Fruit fly (Drosophila melanogaster) whole organism, embryonic: ENCODE results near the gene stet.
A peak's percentile ranks its signal among the peaks of the same experiment; 100 is the strongest.

Experiments
- CG10565 ChIP-seq: fragments of 200-800 bp; sonication (Bioruptor generic); optimal IDR thresholded peaks from 3 replicates; lab custom pipeline; 2016; ENCODE audit warnings: missing biosample characterization, mild to moderate bottlenecking, missing genetic modification characterization
- CG11247 ChIP-seq: fragments of 200-800 bp; sonication (Bioruptor generic); IDR thresholded peaks from 2 replicates; pipeline ENCODE4 v1.3.6; 2022; ENCODE audit warnings: missing biosample characterization, missing genetic modification characterization
- CG1233 ChIP-seq: fragments of 200-800 bp; sonication (Bioruptor generic); optimal IDR thresholded peaks from 4 replicates; lab custom pipeline; 2018; ENCODE audit warnings: missing biosample characterization, mild to moderate bottlenecking, missing genetic modification characterization
- CG14050 ChIP-seq: fragments of 200-800 bp; sonication (Bioruptor generic); IDR thresholded peaks from 3 replicates; pipeline ENCODE4 v1.3.6; 2022; ENCODE audit warnings: missing biosample characterization, missing genetic modification characterization
- CG15696 ChIP-seq: fragments of 200-800 bp; sonication (Bioruptor generic); optimal IDR thresholded peaks from 2 replicates; lab custom pipeline; 2019; ENCODE audit warnings: missing biosample characterization, mild to moderate bottlenecking, missing genetic modification characterization, moderate library complexity
- CG16813 ChIP-seq: fragments of 200-800 bp; sonication (Bioruptor generic); IDR thresholded peaks from 3 replicates; pipeline ENCODE4 v1.3.6; 2022; ENCODE audit warnings: missing biosample characterization, missing genetic modification characterization; ENCODE audit not compliant: partially characterized antibody
- CG17802 ChIP-seq: fragments of 200-800 bp; sonication (Bioruptor generic); optimal IDR thresholded peaks from 2 replicates; lab custom pipeline; 2018; ENCODE audit warnings: missing biosample characterization, mild to moderate bottlenecking, missing genetic modification characterization, moderate library complexity
- CG18262 ChIP-seq: fragments of 200-800 bp; optimal IDR thresholded peaks from 3 replicates; lab custom pipeline; 2019; ENCODE audit warnings: missing biosample characterization, mild to moderate bottlenecking, missing genetic modification characterization, moderate library complexity
- CG2129 ChIP-seq: fragments of 200-800 bp; sonication (Bioruptor generic); IDR thresholded peaks from 2 replicates; pipeline ENCODE4 v1.3.6; 2022; ENCODE audit warnings: missing biosample characterization, missing genetic modification characterization; ENCODE audit not compliant: partially characterized antibody
- CG2678 ChIP-seq: fragments of 200-800 bp; sonication (Bioruptor generic); optimal IDR thresholded peaks from 3 replicates; lab custom pipeline; 2019; ENCODE audit warnings: missing biosample characterization, mild to moderate bottlenecking, missing genetic modification characterization, moderate library complexity
- CG30403 ChIP-seq: fragments of 200-800 bp; sonication (Bioruptor generic); optimal IDR thresholded peaks from 3 replicates; lab custom pipeline; 2016; ENCODE audit warnings: missing biosample characterization, missing genetic modification characterization
- CG3281 ChIP-seq: fragments of 200-800 bp; sonication (Bioruptor generic); optimal IDR thresholded peaks from 3 replicates; lab custom pipeline; 2017; ENCODE audit warnings: missing biosample characterization, mild to moderate bottlenecking, missing genetic modification characterization
- CG3838 ChIP-seq: fragments of 200-800 bp; sonication (Bioruptor generic); optimal IDR thresholded peaks from 3 replicates; lab custom pipeline; 2016; ENCODE audit warnings: missing biosample characterization, missing genetic modification characterization
- CG4360 ChIP-seq: fragments of 200-800 bp; sonication (Bioruptor generic); IDR thresholded peaks from 2 replicates; pipeline ENCODE4 v1.3.6; 2022; ENCODE audit warnings: missing biosample characterization, missing genetic modification characterization
- CG6683 ChIP-seq: fragments of 200-800 bp; sonication (Bioruptor generic); optimal IDR thresholded peaks from 2 replicates; lab custom pipeline; 2017; ENCODE audit warnings: missing biosample characterization, mild to moderate bottlenecking, missing genetic modification characterization, missing genetic modification reagents
- CG6765 ChIP-seq: fragments of 200-800 bp; sonication (Bioruptor generic); optimal IDR thresholded peaks from 3 replicates; lab custom pipeline; 2017; ENCODE audit warnings: missing biosample characterization, mild to moderate bottlenecking, missing genetic modification characterization
- CG7963 ChIP-seq: fragments of 200-800 bp; sonication (Bioruptor generic); IDR thresholded peaks from 3 replicates; pipeline ENCODE4 v1.3.6; 2022; ENCODE audit warnings: missing biosample characterization, missing genetic modification characterization; ENCODE audit not compliant: partially characterized antibody
- CG7987 ChIP-seq: fragments of 200-800 bp; sonication (Bioruptor generic); optimal IDR thresholded peaks from 2 replicates; lab custom pipeline; 2018; ENCODE audit warnings: missing biosample characterization, mild to moderate bottlenecking, missing genetic modification characterization, moderate library complexity
- CG8944 ChIP-seq: fragments of 200-800 bp; sonication (Bioruptor generic); optimal IDR thresholded peaks from 3 replicates; lab custom pipeline; 2016; ENCODE audit warnings: missing biosample characterization, missing genetic modification characterization
- CG9932 ChIP-seq: fragments of 200-800 bp; sonication (Bioruptor generic); IDR thresholded peaks from 2 replicates; pipeline ENCODE4 v1.3.6; 2022; ENCODE audit warnings: missing biosample characterization, missing genetic modification characterization
- CHES-1-like ChIP-seq: fragments of 200-800 bp; sonication (Bioruptor generic); optimal IDR thresholded peaks from 2 replicates; lab custom pipeline; 2016; ENCODE audit warnings: missing biosample characterization, missing genetic modification characterization
- CrebB ChIP-seq: fragments of 200-800 bp; sonication (Bioruptor generic); optimal IDR thresholded peaks from 3 replicates; lab custom pipeline; 2018; ENCODE audit warnings: missing biosample characterization, mild to moderate bottlenecking, missing genetic modification characterization
- Dbx ChIP-seq: fragments of 200-800 bp; sonication (Bioruptor generic); IDR thresholded peaks from 3 replicates; pipeline ENCODE4 v1.3.6; 2022; ENCODE audit warnings: missing biosample characterization, missing genetic modification characterization
- HLH3B ChIP-seq: fragments of 200-800 bp; sonication (Bioruptor generic); IDR thresholded peaks from 2 replicates; pipeline ENCODE4 v1.3.6; 2022; ENCODE audit warnings: missing biosample characterization, missing genetic modification characterization
- Hsf ChIP-seq: fragments of 200-800 bp; sonication (Bioruptor generic); optimal IDR thresholded peaks from 3 replicates; lab custom pipeline; 2016; ENCODE audit warnings: missing biosample characterization, missing genetic modification characterization
- Pdp1 ChIP-seq, 2 experiments: fragments of 200-800 bp; sonication (Bioruptor generic); optimal IDR thresholded peaks; 3 replicates each; lab custom pipeline; 2016; ENCODE audit warnings: missing biosample characterization in 2 of 2, missing genetic modification characterization in 2 of 2, mild to moderate bottlenecking in 1 of 2, moderate library complexity in 1 of 2
- Poxn ChIP-seq: fragments of 200-800 bp; sonication (Bioruptor generic); IDR thresholded peaks from 2 replicates; pipeline ENCODE4 v1.3.6; 2022; ENCODE audit warnings: missing biosample characterization, missing genetic modification characterization
- Trl ChIP-seq, 3 experiments: fragments of >200 bp in 2 of 3; fragments of 200-800 bp in 1 of 3; sonication (Bioruptor generic) in 1 of 3; optimal IDR thresholded peaks; 2 replicates in 1 of 3; 3 replicates in 2 of 3; lab custom pipeline; 2016 to 2017; ENCODE audit warnings: missing biosample characterization in 1 of 3, missing genetic modification characterization in 1 of 3
- Vsx1 ChIP-seq: fragments of 200-800 bp; sonication (Bioruptor generic); optimal IDR thresholded peaks from 2 replicates; lab custom pipeline; 2017; ENCODE audit warnings: missing biosample characterization, mild to moderate bottlenecking, missing genetic modification characterization, missing genetic modification reagents
- amos ChIP-seq: fragments of 200-800 bp; sonication (Bioruptor generic); IDR thresholded peaks from 2 replicates; pipeline ENCODE4 v1.3.6; 2022; ENCODE audit warnings: missing biosample characterization, missing genetic modification characterization; ENCODE audit not compliant: partially characterized antibody
- disco-r ChIP-seq: fragments of 200-800 bp; sonication (Bioruptor generic); optimal IDR thresholded peaks from 2 replicates; lab custom pipeline; 2016; ENCODE audit warnings: missing biosample characterization, missing genetic modification characterization
- eve ChIP-seq, 2 experiments: fragments of >200 bp; optimal IDR thresholded peaks; 2 replicates each; lab custom pipeline; 2017; ENCODE audit warnings: missing biosample characterization in 2 of 2, missing genetic modification characterization in 2 of 2
- ftz-f1 ChIP-seq: fragments of 200-800 bp; sonication (Bioruptor generic); optimal IDR thresholded peaks from 2 replicates; lab custom pipeline; 2016; ENCODE audit warnings: missing biosample characterization, missing genetic modification characterization
- klu ChIP-seq: fragments of 200-800 bp; sonication (Bioruptor generic); IDR thresholded peaks from 2 replicates; pipeline ENCODE4 v1.3.6; 2022; ENCODE audit warnings: missing biosample characterization, missing genetic modification characterization
- lola ChIP-seq, 3 experiments: fragments of >200 bp in 2 of 3; fragments of 200-800 bp in 1 of 3; sonication (Bioruptor generic) in 1 of 3; optimal IDR thresholded peaks; 2 replicates each; lab custom pipeline; 2017 to 2019; ENCODE audit warnings: missing biosample characterization in 3 of 3, missing genetic modification characterization in 3 of 3, mild to moderate bottlenecking in 1 of 3, moderate library complexity in 1 of 3
- mirr ChIP-seq: fragments of 200-800 bp; sonication (Bioruptor generic); optimal IDR thresholded peaks from 3 replicates; lab custom pipeline; 2018; ENCODE audit warnings: missing biosample characterization, mild to moderate bottlenecking, missing genetic modification characterization
- p53 ChIP-seq: fragments of 200-800 bp; sonication (Bioruptor generic); optimal IDR thresholded peaks from 2 replicates; lab custom pipeline; 2016; ENCODE audit warnings: missing biosample characterization, missing genetic modification characterization
- pita ChIP-seq: fragments of 200-800 bp; sonication (Bioruptor generic); optimal IDR thresholded peaks from 2 replicates; lab custom pipeline; 2017; ENCODE audit warnings: missing biosample characterization, mild to moderate bottlenecking, missing genetic modification characterization
- pnt ChIP-seq: fragments of 200-800 bp; sonication (Bioruptor generic); optimal IDR thresholded peaks from 3 replicates; lab custom pipeline; 2016; ENCODE audit warnings: missing biosample characterization, missing genetic modification characterization
- prd ChIP-seq, 3 experiments: fragments of >200 bp in 2 of 3; fragments of 200-800 bp in 1 of 3; sonication (Bioruptor generic) in 1 of 3; optimal IDR thresholded peaks in 2 of 3; IDR thresholded peaks in 1 of 3; 2 replicates in 2 of 3; 3 replicates in 1 of 3; pipeline versions ENCODE4 v1.3.6 to Lab custom; 2017 to 2022; ENCODE audit warnings: missing biosample characterization in 1 of 3, missing genetic modification characterization in 1 of 3
- pros ChIP-seq: fragments of 200-800 bp; sonication (Bioruptor generic); optimal IDR thresholded peaks from 3 replicates; lab custom pipeline; 2019; ENCODE audit warnings: missing biosample characterization, mild to moderate bottlenecking, missing genetic modification characterization, moderate library complexity
- ranshi ChIP-seq: fragments of 200-800 bp; sonication (Bioruptor generic); IDR thresholded peaks from 2 replicates; pipeline ENCODE4 v1.3.6; 2022; ENCODE audit warnings: missing biosample characterization, missing genetic modification characterization
- rib ChIP-seq: fragments of 200-800 bp; sonication (Bioruptor generic); IDR thresholded peaks from 2 replicates; pipeline ENCODE4 v1.3.6; 2022; ENCODE audit warnings: missing biosample characterization, missing genetic modification characterization
- sqz ChIP-seq: fragments of 200-800 bp; sonication (Bioruptor generic); optimal IDR thresholded peaks from 3 replicates; lab custom pipeline; 2018; ENCODE audit warnings: missing biosample characterization, mild to moderate bottlenecking, missing genetic modification characterization
- twi ChIP-seq: fragments of 200-800 bp; optimal IDR thresholded peaks from 2 replicates; lab custom pipeline; 2019; ENCODE audit warnings: missing biosample characterization, mild to moderate bottlenecking, missing genetic modification characterization, moderate library complexity
- zfh2 ChIP-seq: fragments of 200-800 bp; sonication (Bioruptor generic); optimal IDR thresholded peaks from 2 replicates; lab custom pipeline; 2016; ENCODE audit warnings: missing biosample characterization, missing genetic modification characterization

stet gene

DNA sequence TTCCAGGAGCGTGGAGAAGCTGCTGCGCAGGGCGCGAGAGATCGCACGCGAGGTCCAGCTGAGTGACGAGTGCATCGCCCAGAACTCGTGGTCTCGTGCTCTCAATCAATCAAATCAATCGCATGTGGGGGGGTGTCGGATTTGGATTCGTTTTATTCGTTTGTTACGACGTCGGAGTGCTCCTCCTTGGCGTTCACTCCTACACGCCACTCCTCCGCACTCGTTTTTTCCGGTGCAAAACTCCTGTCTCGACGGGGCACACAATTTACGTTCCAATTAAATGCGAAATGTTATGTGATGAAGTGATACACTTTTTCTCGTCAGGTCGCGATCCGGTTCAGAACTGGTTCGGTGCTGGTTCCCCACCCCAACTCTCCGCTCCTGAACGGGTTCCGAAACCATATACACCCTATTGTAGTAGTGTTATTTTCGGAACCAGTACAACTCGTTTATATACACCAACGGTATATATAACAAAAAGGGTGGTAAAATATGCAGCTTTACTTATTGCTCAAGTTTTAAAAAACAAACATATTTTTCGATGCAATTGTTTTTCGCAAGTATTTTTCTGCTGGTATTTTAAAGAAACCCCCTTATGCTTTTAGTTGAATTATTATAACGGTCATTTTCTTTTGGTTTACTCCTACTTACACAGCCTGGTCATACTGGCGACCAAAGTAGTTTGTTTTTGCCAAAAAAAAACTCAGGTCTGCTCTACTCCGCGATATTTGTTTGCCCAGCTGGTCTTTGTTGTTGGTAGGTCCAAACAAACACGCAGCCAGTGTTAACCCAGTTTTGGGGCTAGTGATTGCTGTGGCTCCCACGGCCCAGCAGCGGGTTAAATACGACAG is 47.4 kb upstream of the stet start, which contains the start of the genes CG12091 and pns (continued):
- TF ChIP-seq CG14050 (GFP tag; lab: Robert Waterston, UW): peak; percentile 66
- peak; percentile 55 for TF ChIP-seq twi (tag; lab: Kevin White, UChicago)
- TF ChIP-seq prd (optimal IDR thresholded peaks at IDR 0.05; lab: Kevin White, UChicago): no peak
- peak; percentile 68 for TF ChIP-seq prd (GFP tag; IDR thresholded peaks at IDR 0.05; lab: Robert Waterston, UW)
- TF ChIP-seq CG9932 (GFP tag; lab: Robert Waterston, UW): peak; percentile 77
- TF ChIP-seq CG15696 (tag; lab: Kevin White, UChicago): peak; percentile 73
- TF ChIP-seq disco-r (GFP tag; lab: Kevin White, UChicago): peak; percentile 16
- peak; percentile 48 for TF ChIP-seq CG1233 (GFP tag; lab: Kevin White, UChicago)
- 0 out of 2 replicates have a peak, but pooled peaks have one; percentile 15 for TF ChIP-seq HLH3B (GFP tag; lab: Robert Waterston, UW)
- peak; percentile 48 for TF ChIP-seq CG3838
- TF ChIP-seq Hsf: peak; percentile 73
- TF ChIP-seq pnt (GFP tag; lab: Kevin White, UChicago): peak; percentile 63
- TF ChIP-seq CG3281 (GFP tag; lab: Kevin White, UChicago): peak; percentile 66
- no peak for TF ChIP-seq rib (GFP tag; lab: Robert Waterston, UW)
- TF ChIP-seq CG11247 (GFP tag; lab: Robert Waterston, UW): peak; percentile 29; the same call in 1 of the 2 replicates
- TF ChIP-seq Trl (optimal IDR thresholded peaks at IDR 0.05; lab: Kevin White, UChicago): no peak
- TF ChIP-seq Trl (GFP tag; optimal IDR thresholded peaks at IDR 0.05; lab: Kevin White, UChicago): peak; percentile 51
- no peak for TF ChIP-seq CG17802 (tag; lab: Kevin White, UChicago)
- TF ChIP-seq CG10565 (GFP tag; lab: Kevin White, UChicago): peak; percentile 18
- TF ChIP-seq mirr (GFP tag; lab: Kevin White, UChicago): no peak
- TF ChIP-seq Poxn: no peak
- peak; percentile 38; the same call in 1 of the 2 replicates for TF ChIP-seq ranshi (GFP tag; lab: Robert Waterston, UW)
- TF ChIP-seq CG8944: peak; percentile 41
- TF ChIP-seq CG7963 (GFP tag; lab: Robert Waterston, UW): no peak
- peak in 1 of 3 experiments; percentile 60 for TF ChIP-seq lola (GFP tag; optimal IDR thresholded peaks at IDR 0.05; lab: Kevin White, UChicago)
- TF ChIP-seq Vsx1 (GFP tag; lab: Kevin White, UChicago): no peak
- TF ChIP-seq CG18262 (tag; lab: Kevin White, UChicago): peak; percentile 68
- TF ChIP-seq eve (GFP tag; optimal IDR thresholded peaks at IDR 0.05; lab: Kevin White, UChicago): no peak
- TF ChIP-seq CG6683 (GFP tag; lab: Kevin White, UChicago): no peak
- peak; percentile 62 for TF ChIP-seq CrebB (tag; lab: Kevin White, UChicago)
- peak; percentile 61 for TF ChIP-seq CG6765 (GFP tag; lab: Kevin White, UChicago)
- peak; percentile 73; the same call in 1 of the 2 replicates for TF ChIP-seq amos
- TF ChIP-seq Dbx (GFP tag; lab: Robert Waterston, UW): peak; percentile 43; the same call in 1 of the 3 replicates
- TF ChIP-seq CG30403 (GFP tag; lab: Kevin White, UChicago): peak; percentile 81
- peak; percentile 18; the same call in 1 of the 2 replicates for TF ChIP-seq CG4360 (GFP tag; lab: Robert Waterston, UW)
- peak; percentile 78 for TF ChIP-seq CHES-1-like (GFP tag; lab: Kevin White, UChicago)
- peak; percentile 53; the same call in 1 of the 2 replicates for TF ChIP-seq klu
- TF ChIP-seq sqz (GFP tag; lab: Kevin White, UChicago): peak; percentile 89
- TF ChIP-seq CG16813 (GFP tag; lab: Robert Waterston, UW): 0 out of 3 replicates have a peak, but pooled peaks have one; percentile 6
- no peak for TF ChIP-seq pros (GFP tag; lab: Kevin White, UChicago)
- peak; percentile 74 to 91 for TF ChIP-seq Pdp1 (GFP tag; optimal IDR thresholded peaks at IDR 0.05; lab: Kevin White, UChicago)
- TF ChIP-seq CG7987 (GFP tag; lab: Kevin White, UChicago): peak; percentile 43
- peak; percentile 11 for TF ChIP-seq ftz-f1
- peak; percentile 58 for TF ChIP-seq p53 (GFP tag; lab: Kevin White, UChicago)
- no peak for TF ChIP-seq CG2129 (GFP tag; lab: Robert Waterston, UW)
- TF ChIP-seq pita (GFP tag; lab: Kevin White, UChicago): no peak
- TF ChIP-seq CG2678 (tag; lab: Kevin White, UChicago): peak; percentile 68
- TF ChIP-seq zfh2 (GFP tag; lab: Kevin White, UChicago): peak; percentile 48
